Worm (Caenorhabditis elegans): Measurements from ENCODE around the gene cyp-13A4.

cyp-13A4 gene

ce11 chrII:9746069-9746468 is 51.5 kb downstream of the cyp-13A4 start, which contains the start of the genes Y53C12B.1 and nos-3 (continued):
- TF ChIP-seq unc-130 (GFP tag; optimal IDR thresholded peaks at IDR 0.05) (peak; percentile 5), ceh-62 (tag; optimal IDR thresholded peaks at IDR 0.05) (no peak), lin-38 (GFP tag; IDR thresholded peaks at IDR 0.05) (peak; percentile 54), Y5F2A.4 (GFP tag; optimal IDR thresholded peaks at IDR 0.05) (no peak), nhr-25 (tag; optimal IDR thresholded peaks at IDR 0.05; ENCODE audit: borderline replicate concordance, insufficient read depth) (peak; percentile 85), zfp-3 (GFP tag; conservative IDR thresholded peaks at IDR 0.05) (no peak), mxl-3 (GFP tag; optimal IDR thresholded peaks at IDR 0.05) (no peak), dve-1 (tag; optimal IDR thresholded peaks at IDR 0.05; ENCODE audit: insufficient read depth) (peak; percentile 73), unc-39 (tag; optimal IDR thresholded peaks at IDR 0.05) (no peak), ctbp-1 (GFP tag; IDR thresholded peaks at IDR 0.05) (no peak), ceh-28 (tag; optimal IDR thresholded peaks at IDR 0.05) (no peak), D1046.2 (GFP tag; IDR thresholded peaks at IDR 0.05) (peak; percentile 97), nhr-76 (tag; optimal IDR thresholded peaks at IDR 0.05) (no peak), pqm-1 (tag; optimal IDR thresholded peaks at IDR 0.05) (no peak), ztf-7 (tag; optimal IDR thresholded peaks at IDR 0.05) (peak; percentile 20), php-3 (GFP tag; IDR thresholded peaks at IDR 0.05) (0 out of 2 replicates have a peak, but pooled peaks have one; percentile 16), tra-1 (GFP tag; IDR thresholded peaks at IDR 0.05) (0 out of 2 replicates have a peak, but pooled peaks have one; percentile 34), F49E8.2 (tag; optimal IDR thresholded peaks at IDR 0.05; ENCODE audit: borderline replicate concordance) (no peak), unc-62 (GFP tag; optimal IDR thresholded peaks at IDR 0.05 in 1 of 2) (peak in 1 of 2 experiments; percentile 88), unc-62 (tag; optimal IDR thresholded peaks at IDR 0.05) (no peak), nhr-48 (tag; optimal IDR thresholded peaks at IDR 0.05) (no peak), mes-2 (tag; optimal IDR thresholded peaks at IDR 0.05; ENCODE audit: poor library complexity, severe bottlenecking) (peak; percentile 92), lin-13 (GFP tag; optimal IDR thresholded peaks at IDR 0.05) (peak; percentile 59), arid-1 (GFP tag; conservative IDR thresholded peaks at IDR 0.05) (peak; percentile 57; the same call in 1 of the 2 replicates), snpc-1.2 (GFP tag; IDR thresholded peaks at IDR 0.05) (no peak), nhr-28 (tag; optimal IDR thresholded peaks at IDR 0.05) (peak; percentile 55), skn-1 (tag; optimal IDR thresholded peaks at IDR 0.05) (no peak), F37D6.2 (tag; optimal IDR thresholded peaks at IDR 0.05) (no peak), lsy-2 (tag; optimal IDR thresholded peaks at IDR 0.05) (peak; percentile 95 to 99), T26A8.4 (GFP tag; IDR thresholded peaks at IDR 0.05) (peak; percentile 12; the same call in 1 of the 2 replicates), hlh-11 (tag; optimal IDR thresholded peaks at IDR 0.05) (peak; percentile 62), jun-1 (tag; optimal IDR thresholded peaks at IDR 0.05) (no peak)
